Worm (Caenorhabditis elegans): Measurements from ENCODE around the gene cht-4.

cht-4 gene

ce11 chrIII:1603776-1604175, 53.5 kb downstream of the cht-4 start (continued):
- TF ChIP-seq snpc-4 (GFP tag; optimal IDR thresholded peaks at IDR 0.05) (peak; percentile 14), snpc-4 (tag; optimal IDR thresholded peaks at IDR 0.05) (no peak), ets-4 (GFP tag; optimal IDR thresholded peaks at IDR 0.05) (no peak), tbp1 (GFP tag; optimal IDR thresholded peaks at IDR 0.05) (peak; percentile 88), nhr-179 (tag; optimal IDR thresholded peaks at IDR 0.05) (no peak), C06A6.2 (GFP tag; conservative IDR thresholded peaks at IDR 0.05) (no peak), Y53F4B.3 (GFP tag; IDR thresholded peaks at IDR 0.05) (no peak), madf-10 (tag; optimal IDR thresholded peaks at IDR 0.05) (no peak), mxl-1 (tag; optimal IDR thresholded peaks at IDR 0.05) (peak; percentile 30), lin-35 (GFP tag; optimal IDR thresholded peaks at IDR 0.05) (no peak), nhr-80 (tag; optimal IDR thresholded peaks at IDR 0.05) (no peak), madf-6 (GFP tag; IDR thresholded peaks at IDR 0.05) (peak; percentile 26; the same call in 1 of the 2 replicates), F52B5.7 (tag; optimal IDR thresholded peaks at IDR 0.05) (no peak), Y53G8AR.9 (GFP tag; conservative IDR thresholded peaks at IDR 0.05) (no peak), zfh-2 (GFP tag; conservative IDR thresholded peaks at IDR 0.05) (no peak), ceh-79 (tag; optimal IDR thresholded peaks at IDR 0.05) (no peak), F33H1.4 (GFP tag; IDR thresholded peaks at IDR 0.05) (0 out of 2 replicates have a peak, but pooled peaks have one; percentile 12), nfyb-1 (GFP tag; IDR thresholded peaks at IDR 0.05) (no peak), K12H6.12 (tag; optimal IDR thresholded peaks at IDR 0.05) (no peak), mcd-1 (GFP tag; IDR thresholded peaks at IDR 0.05) (no peak), hmg-20 (GFP tag; IDR thresholded peaks at IDR 0.05) (no peak), snpc-1.1 (tag; optimal IDR thresholded peaks at IDR 0.05; ENCODE audit: insufficient read depth) (no peak), ztf-28 (GFP tag; IDR thresholded peaks at IDR 0.05) (0 out of 2 replicates have a peak, but pooled peaks have one; percentile 37), hsf-1 (GFP tag; IDR thresholded peaks at IDR 0.05) (no peak), bed-2 (GFP tag; IDR thresholded peaks at IDR 0.05) (no peak), C17E4.6 (GFP tag; IDR thresholded peaks at IDR 0.05) (no peak), attf-5 (GFP tag; optimal IDR thresholded peaks at IDR 0.05) (no peak), nhr-27 (tag; optimal IDR thresholded peaks at IDR 0.05) (no peak), akir-1 (GFP tag; optimal IDR thresholded peaks at IDR 0.05) (no peak), F57A8.1 (GFP tag; optimal IDR thresholded peaks at IDR 0.05) (no peak), nfya-1 (tag; optimal IDR thresholded peaks at IDR 0.05; ENCODE audit: borderline replicate concordance, insufficient read depth) (no peak), ekl-4 (GFP tag; IDR thresholded peaks at IDR 0.05) (no peak), madf-8 (GFP tag; conservative IDR thresholded peaks at IDR 0.05) (no peak), let-526 (GFP tag; IDR thresholded peaks at IDR 0.05) (no peak), sptf-2 (GFP tag; optimal IDR thresholded peaks at IDR 0.05) (no peak), egrh-3 (GFP tag; IDR thresholded peaks at IDR 0.05) (no peak; the same call in 1 of the 2 replicates), rec-8 (tag; optimal IDR thresholded peaks at IDR 0.05) (peak in 1 of 2 experiments; percentile 68), pbrm-1 (GFP tag; IDR thresholded peaks at IDR 0.05) (no peak), F10E7.11 (tag; optimal IDR thresholded peaks at IDR 0.05) (no peak), lsl-1 (GFP tag; optimal IDR thresholded peaks at IDR 0.05) (peak; percentile 16)
